Fruit fly (Drosophila melanogaster) whole organism, embryonic: Measurements from ENCODE around the gene CG43707.

ENCODE experiments used
- Atf6 ChIP-seq: fragments of 200-800 bp; sonication (Bioruptor generic); IDR thresholded peaks from 2 replicates; pipeline ENCODE4 v1.3.6; 2022; ENCODE audit warnings: missing biosample characterization, missing genetic modification characterization
- CG11247 ChIP-seq: fragments of 200-800 bp; sonication (Bioruptor generic); IDR thresholded peaks from 2 replicates; pipeline ENCODE4 v1.3.6; 2022; ENCODE audit warnings: missing biosample characterization, missing genetic modification characterization
- CG11504 ChIP-seq: fragments of 200-800 bp; sonication (Bioruptor generic); optimal IDR thresholded peaks from 3 replicates; lab custom pipeline; 2019; ENCODE audit warnings: missing biosample characterization, mild to moderate bottlenecking, missing genetic modification characterization, moderate library complexity
- CG12769 ChIP-seq: fragments of 200-800 bp; sonication (Bioruptor generic); optimal IDR thresholded peaks from 2 replicates; lab custom pipeline; 2019; ENCODE audit warnings: missing biosample characterization, mild to moderate bottlenecking, missing genetic modification characterization, moderate library complexity
- CG13287 ChIP-seq: fragments of 200-800 bp; sonication (Bioruptor generic); IDR thresholded peaks from 2 replicates; pipeline ENCODE4 v1.3.6; 2022; ENCODE audit warnings: missing biosample characterization, missing genetic modification characterization; ENCODE audit not compliant: partially characterized antibody
- CG13424 ChIP-seq: fragments of 200-800 bp; sonication (Bioruptor generic); optimal IDR thresholded peaks from 2 replicates; lab custom pipeline; 2019; ENCODE audit warnings: missing biosample characterization, mild to moderate bottlenecking, missing genetic modification characterization, moderate library complexity
- CG13894 ChIP-seq: fragments of 200-800 bp; sonication (Bioruptor generic); optimal IDR thresholded peaks from 3 replicates; lab custom pipeline; 2018; ENCODE audit warnings: missing biosample characterization, mild to moderate bottlenecking, missing genetic modification characterization, moderate library complexity
- CG17359 ChIP-seq: fragments of 200-800 bp; sonication (Bioruptor generic); optimal IDR thresholded peaks from 3 replicates; lab custom pipeline; 2018; ENCODE audit warnings: missing biosample characterization, mild to moderate bottlenecking, missing genetic modification characterization, moderate library complexity
- CG30403 ChIP-seq: fragments of 200-800 bp; sonication (Bioruptor generic); optimal IDR thresholded peaks from 3 replicates; lab custom pipeline; 2016; ENCODE audit warnings: missing biosample characterization, missing genetic modification characterization
- CG31441 ChIP-seq: fragments of 200-800 bp; sonication (Bioruptor generic); IDR thresholded peaks from 2 replicates; pipeline ENCODE4 v1.3.6; 2022; ENCODE audit warnings: missing biosample characterization, missing genetic modification characterization
- CG32767 ChIP-seq: fragments of 200-800 bp; sonication (Bioruptor generic); IDR thresholded peaks from 2 replicates; pipeline ENCODE4 v1.3.6; 2022; ENCODE audit warnings: missing biosample characterization, missing genetic modification characterization
- CG42726 ChIP-seq: fragments of 200-800 bp; sonication (Bioruptor generic); IDR thresholded peaks from 2 replicates; pipeline ENCODE4 v1.3.6; 2022; ENCODE audit warnings: missing biosample characterization, missing genetic modification characterization; ENCODE audit not compliant: partially characterized antibody
- CG4282 ChIP-seq: fragments of 200-800 bp; sonication (Bioruptor generic); optimal IDR thresholded peaks from 2 replicates; lab custom pipeline; 2016; ENCODE audit warnings: missing biosample characterization, missing genetic modification characterization
- CG4707 ChIP-seq: fragments of 200-800 bp; sonication (Bioruptor generic); optimal IDR thresholded peaks from 2 replicates; lab custom pipeline; 2018; ENCODE audit warnings: missing biosample characterization, mild to moderate bottlenecking, missing genetic modification characterization, moderate library complexity
- CG5953 ChIP-seq: fragments of 200-800 bp; sonication (Bioruptor generic); IDR thresholded peaks from 2 replicates; pipeline ENCODE4 v1.3.6; 2022; ENCODE audit warnings: missing biosample characterization, missing genetic modification characterization
- CG7556 ChIP-seq: fragments of 200-800 bp; sonication (Bioruptor generic); optimal IDR thresholded peaks from 2 replicates; lab custom pipeline; 2017; ENCODE audit warnings: missing biosample characterization, mild to moderate bottlenecking, missing genetic modification characterization
- CG7839 ChIP-seq: fragments of 200-800 bp; sonication (Bioruptor generic); optimal IDR thresholded peaks from 3 replicates; lab custom pipeline; 2018; ENCODE audit warnings: missing biosample characterization, mild to moderate bottlenecking, missing genetic modification characterization, moderate library complexity
- CG9817 ChIP-seq: fragments of 200-800 bp; sonication (Bioruptor generic); optimal IDR thresholded peaks from 2 replicates; lab custom pipeline; 2018; ENCODE audit warnings: missing biosample characterization, mild to moderate bottlenecking, missing genetic modification characterization, moderate library complexity
- CoRest ChIP-seq: fragments of 200-800 bp; sonication (Bioruptor generic); optimal IDR thresholded peaks from 3 replicates; lab custom pipeline; 2018; ENCODE audit warnings: missing biosample characterization, mild to moderate bottlenecking, missing genetic modification characterization, moderate library complexity
- Dbx ChIP-seq: fragments of 200-800 bp; sonication (Bioruptor generic); IDR thresholded peaks from 3 replicates; pipeline ENCODE4 v1.3.6; 2022; ENCODE audit warnings: missing biosample characterization, missing genetic modification characterization
- Drgx ChIP-seq: fragments of 200-800 bp; sonication (Bioruptor generic); IDR thresholded peaks from 2 replicates; pipeline ENCODE4 v1.3.6; 2022; ENCODE audit warnings: missing biosample characterization, missing genetic modification characterization
- Fer2 ChIP-seq: fragments of 200-800 bp; sonication (Bioruptor generic); optimal IDR thresholded peaks from 2 replicates; lab custom pipeline; 2018; ENCODE audit warnings: missing biosample characterization, mild to moderate bottlenecking, missing genetic modification characterization, moderate library complexity
- HLH3B ChIP-seq: fragments of 200-800 bp; sonication (Bioruptor generic); IDR thresholded peaks from 2 replicates; pipeline ENCODE4 v1.3.6; 2022; ENCODE audit warnings: missing biosample characterization, missing genetic modification characterization
- HLH4C ChIP-seq: fragments of 200-800 bp; sonication (Bioruptor generic); IDR thresholded peaks from 3 replicates; pipeline ENCODE4 v1.3.6; 2022; ENCODE audit warnings: missing biosample characterization, missing genetic modification characterization; ENCODE audit not compliant: partially characterized antibody
- Lpt ChIP-seq: fragments of >200 bp; optimal IDR thresholded peaks from 2 replicates; lab custom pipeline; 2018; ENCODE audit warnings: missing biosample characterization, missing genetic modification characterization
- Meics ChIP-seq: fragments of 200-800 bp; sonication (Bioruptor generic); optimal IDR thresholded peaks from 2 replicates; lab custom pipeline; 2017; ENCODE audit warnings: missing biosample characterization, mild to moderate bottlenecking, missing genetic modification characterization
- NFAT ChIP-seq: fragments of 200-800 bp; sonication (Bioruptor generic); IDR thresholded peaks from 2 replicates; pipeline ENCODE4 v1.3.6; 2022; ENCODE audit warnings: missing biosample characterization, missing genetic modification characterization
- Oli ChIP-seq: fragments of 200-800 bp; sonication (Bioruptor generic); optimal IDR thresholded peaks from 2 replicates; lab custom pipeline; 2018; ENCODE audit warnings: missing biosample characterization, mild to moderate bottlenecking, missing genetic modification characterization, moderate library complexity
- bab2 ChIP-seq: fragments of 200-800 bp; sonication (Bioruptor generic); optimal IDR thresholded peaks from 2 replicates; lab custom pipeline; 2016; ENCODE audit warnings: missing biosample characterization, missing genetic modification characterization
- bigmax ChIP-seq: fragments of 200-800 bp; sonication (Bioruptor generic); optimal IDR thresholded peaks from 2 replicates; lab custom pipeline; 2018; ENCODE audit warnings: missing biosample characterization, mild to moderate bottlenecking, missing genetic modification characterization
- cas ChIP-seq: fragments of 200-800 bp; sonication (Bioruptor generic); IDR thresholded peaks from 2 replicates; pipeline ENCODE4 v1.3.6; 2022; ENCODE audit warnings: missing biosample characterization, missing genetic modification characterization
- chm ChIP-seq: fragments of 200-800 bp; sonication (Bioruptor generic); IDR thresholded peaks from 2 replicates; pipeline ENCODE4 v1.3.6; 2022; ENCODE audit warnings: missing biosample characterization, missing genetic modification characterization
- croc ChIP-seq: fragments of 200-800 bp; sonication (Bioruptor generic); conservative IDR thresholded peaks from 3 replicates; pipeline ENCODE4 v1.3.6; 2022; ENCODE audit warnings: missing biosample characterization, missing genetic modification characterization
- da ChIP-seq: fragments of 200-800 bp; sonication (Bioruptor generic); optimal IDR thresholded peaks from 2 replicates; lab custom pipeline; 2016; ENCODE audit warnings: missing biosample characterization, missing genetic modification characterization
- dimm ChIP-seq: fragments of 200-800 bp; sonication (Bioruptor generic); IDR thresholded peaks from 2 replicates; pipeline ENCODE4 v1.3.6; 2022; ENCODE audit warnings: missing biosample characterization, missing genetic modification characterization
- fd64A ChIP-seq: fragments of 200-800 bp; sonication (Bioruptor generic); optimal IDR thresholded peaks from 3 replicates; lab custom pipeline; 2018; ENCODE audit warnings: missing biosample characterization, mild to moderate bottlenecking, missing genetic modification characterization
- ftz-f1 ChIP-seq: fragments of 200-800 bp; sonication (Bioruptor generic); optimal IDR thresholded peaks from 2 replicates; lab custom pipeline; 2016; ENCODE audit warnings: missing biosample characterization, missing genetic modification characterization
- gce ChIP-seq: fragments of 200-800 bp; sonication (Bioruptor generic); IDR thresholded peaks from 3 replicates; pipeline ENCODE4 v1.3.6; 2022; ENCODE audit warnings: missing biosample characterization, missing genetic modification characterization
- insv ChIP-seq, 2 experiments: fragments of 200-800 bp; sonication (Bioruptor generic); optimal IDR thresholded peaks; 3 replicates each; lab custom pipeline; 2016 to 2018; ENCODE audit warnings: missing biosample characterization in 2 of 2, missing genetic modification characterization in 2 of 2
- kni ChIP-seq: fragments of 200-800 bp; sonication (Bioruptor generic); optimal IDR thresholded peaks from 3 replicates; lab custom pipeline; 2017; ENCODE audit warnings: mild to moderate bottlenecking, missing biosample characterization, missing genetic modification reagents, missing genetic modification characterization
- lov ChIP-seq, 2 experiments: fragments of 200-800 bp in 1 of 2; fragments of >200 bp in 1 of 2; sonication (Bioruptor generic) in 1 of 2; IDR thresholded peaks in 1 of 2; optimal IDR thresholded peaks in 1 of 2; 2 replicates in 1 of 2; 3 replicates in 1 of 2; pipeline versions ENCODE4 v1.3.6 to Lab custom; 2017 to 2022; ENCODE audit warnings: missing biosample characterization in 1 of 2, missing genetic modification characterization in 1 of 2
- mam ChIP-seq: fragments of 200-800 bp; sonication (Bioruptor generic); optimal IDR thresholded peaks from 3 replicates; lab custom pipeline; 2016; ENCODE audit warnings: missing biosample characterization, missing genetic modification characterization
- nau ChIP-seq: fragments of 200-800 bp; sonication (Bioruptor generic); optimal IDR thresholded peaks from 3 replicates; lab custom pipeline; 2017; ENCODE audit warnings: missing biosample characterization, mild to moderate bottlenecking, missing genetic modification characterization, missing genetic modification reagents
- onecut ChIP-seq: fragments of 200-800 bp; sonication (Bioruptor generic); IDR thresholded peaks from 2 replicates; pipeline ENCODE4 v1.3.6; 2022; ENCODE audit warnings: missing biosample characterization, missing genetic modification characterization
- pb ChIP-seq: fragments of 200-800 bp; sonication (Bioruptor generic); optimal IDR thresholded peaks from 3 replicates; lab custom pipeline; 2016; ENCODE audit warnings: missing biosample characterization, missing genetic modification characterization
- pita ChIP-seq: fragments of 200-800 bp; sonication (Bioruptor generic); optimal IDR thresholded peaks from 2 replicates; lab custom pipeline; 2017; ENCODE audit warnings: missing biosample characterization, mild to moderate bottlenecking, missing genetic modification characterization
- sd ChIP-seq: fragments of 200-800 bp; sonication (Bioruptor generic); optimal IDR thresholded peaks from 3 replicates; lab custom pipeline; 2018; ENCODE audit warnings: missing biosample characterization, mild to moderate bottlenecking, missing genetic modification characterization, moderate library complexity
- sens ChIP-seq: fragments of 200-800 bp; sonication (Bioruptor generic); peaks from one replicate; lab custom pipeline; 2016; ENCODE audit warnings: missing biosample characterization, missing genetic modification characterization
- trem ChIP-seq: fragments of 200-800 bp; optimal IDR thresholded peaks from 3 replicates; lab custom pipeline; 2019; ENCODE audit warnings: missing biosample characterization, mild to moderate bottlenecking, missing genetic modification characterization, moderate library complexity

Gene CG43707

dm6 chr2L:3754835-3755547, 2.1 kb upstream of the CG43707 start (continued):
- TF ChIP-seq ftz-f1 (GFP tag; lab: Kevin White, UChicago), result no peak
- no peak for TF ChIP-seq croc (GFP tag; lab: Robert Waterston, UW)
- TF ChIP-seq Atf6 (GFP tag; lab: Robert Waterston, UW), result peak; percentile 68
- no peak for TF ChIP-seq CG32767 (GFP tag; lab: Robert Waterston, UW)
- TF ChIP-seq gce (GFP tag; lab: Robert Waterston, UW), result no peak
- TF ChIP-seq CG12769 (tag; lab: Kevin White, UChicago), result no peak
- peak; percentile 19; the same call in 1 of the 2 replicates for TF ChIP-seq NFAT (GFP tag; lab: Robert Waterston, UW)
- no peak for TF ChIP-seq CG13287 (GFP tag; lab: Robert Waterston, UW)
- TF ChIP-seq bigmax (GFP tag; lab: Kevin White, UChicago), result no peak
- TF ChIP-seq CG7839, result peak; percentile 55
- no peak for TF ChIP-seq CG31441
- no peak for TF ChIP-seq fd64A (GFP tag; lab: Kevin White, UChicago)
- peak; percentile 32 for TF ChIP-seq Oli (tag; lab: Kevin White, UChicago)
- TF ChIP-seq bab2 (GFP tag; lab: Kevin White, UChicago), result no peak
- TF ChIP-seq mam (GFP tag; lab: Kevin White, UChicago), result peak; percentile 25
- TF ChIP-seq chm (GFP tag; lab: Robert Waterston, UW), result no peak
- peak; percentile 27 for TF ChIP-seq CG30403
- TF ChIP-seq dimm (GFP tag; lab: Robert Waterston, UW), result no peak
- TF ChIP-seq CG13424, result peak; percentile 41
- no peak for TF ChIP-seq nau (GFP tag; lab: Kevin White, UChicago)
- TF ChIP-seq da (GFP tag; lab: Kevin White, UChicago), result no peak
- no peak for TF ChIP-seq CG4282 (GFP tag; lab: Kevin White, UChicago)
- TF ChIP-seq Drgx (GFP tag; lab: Robert Waterston, UW), result no peak
- no peak for TF ChIP-seq kni (GFP tag; lab: Kevin White, UChicago)
- no peak for TF ChIP-seq lov (optimal IDR thresholded peaks at IDR 0.05; lab: Kevin White, UChicago)
- TF ChIP-seq lov (GFP tag; IDR thresholded peaks at IDR 0.05; lab: Robert Waterston, UW), result no peak
- no peak for TF ChIP-seq Fer2 (tag; lab: Kevin White, UChicago)
- no peak for TF ChIP-seq CG11247 (GFP tag; lab: Robert Waterston, UW)
- TF ChIP-seq CG4707 (GFP tag; lab: Kevin White, UChicago), result no peak
- no peak for TF ChIP-seq CG5953 (GFP tag; lab: Robert Waterston, UW)
- peak; percentile 2 for TF ChIP-seq CoRest
- TF ChIP-seq Lpt (GFP tag; lab: Kevin White, UChicago), result no peak
- TF ChIP-seq CG13894 (tag; lab: Kevin White, UChicago), result peak; percentile 99
- TF ChIP-seq sd (tag; lab: Kevin White, UChicago), result no peak
- peak; percentile 32 for TF ChIP-seq sens
- TF ChIP-seq CG9817 (tag; lab: Kevin White, UChicago), result peak; percentile 4
- TF ChIP-seq pb (GFP tag; lab: Kevin White, UChicago), result no peak
- TF ChIP-seq CG17359, result no peak
- TF ChIP-seq CG11504 (tag; lab: Kevin White, UChicago), result no peak
- peak; percentile 65 for TF ChIP-seq Meics
- no peak for TF ChIP-seq trem
- TF ChIP-seq CG7556 (GFP tag; lab: Kevin White, UChicago), result peak; percentile 68
- TF ChIP-seq cas (GFP tag; lab: Robert Waterston, UW), result 0 out of 2 replicates have a peak, but pooled peaks have one; percentile 8
- peak; percentile 67; the same call in 2 of the 3 replicates for TF ChIP-seq Dbx
- TF ChIP-seq insv (GFP tag; optimal IDR thresholded peaks at IDR 0.05; lab: Kevin White, UChicago), result no peak
- no peak for TF ChIP-seq onecut
- peak; percentile 24; the same call in 1 of the 2 replicates for TF ChIP-seq HLH3B (GFP tag; lab: Robert Waterston, UW)
- no peak for TF ChIP-seq HLH4C (GFP tag; lab: Robert Waterston, UW)
- no peak for TF ChIP-seq pita
- TF ChIP-seq CG42726 (GFP tag; lab: Robert Waterston, UW), result no peak
